Fruit fly (Drosophila melanogaster): Measurements from ENCODE around the gene mRpL11.

The mRpL11 gene

dm6 chr3R:14470630-14471029, 41.0 kb upstream of the mRpL11 start (continued):
- TF ChIP-seq nau (GFP tag; optimal IDR thresholded peaks at IDR 0.05) (no peak), Hr3 (GFP tag; optimal IDR thresholded peaks at IDR 0.05) (peak; percentile 31), Tbp (GFP tag; optimal IDR thresholded peaks at IDR 0.05) (no peak), CG2199 (GFP tag; IDR thresholded peaks at IDR 0.05) (no peak), Trl (optimal IDR thresholded peaks at IDR 0.05) (no peak), Trl (GFP tag; optimal IDR thresholded peaks at IDR 0.05) (no peak), CG14710 (tag; optimal IDR thresholded peaks at IDR 0.05) (peak; percentile 53), repo (GFP tag; optimal IDR thresholded peaks at IDR 0.05) (no peak), CG10462 (GFP tag; optimal IDR thresholded peaks at IDR 0.05) (no peak), Abd-B (GFP tag; optimal IDR thresholded peaks at IDR 0.05) (peak; percentile 15), mirr (GFP tag; optimal IDR thresholded peaks at IDR 0.05) (no peak), pnt (GFP tag; optimal IDR thresholded peaks at IDR 0.05) (peak; percentile 8), CG18011 (GFP tag; optimal IDR thresholded peaks at IDR 0.05) (no peak), nerfin-1 (tag; optimal IDR thresholded peaks at IDR 0.05) (peak; percentile 11), CG6254 (GFP tag; optimal IDR thresholded peaks at IDR 0.05) (no peak), Usf (GFP tag; optimal IDR thresholded peaks at IDR 0.05) (no peak), grn (GFP tag; optimal IDR thresholded peaks at IDR 0.05) (no peak), CG14667 (GFP tag; IDR thresholded peaks at IDR 0.05) (no peak), CG9797 (GFP tag; optimal IDR thresholded peaks at IDR 0.05) (no peak), CG2889 (GFP tag; IDR thresholded peaks at IDR 0.05) (no peak), CG13123 (GFP tag; optimal IDR thresholded peaks at IDR 0.05) (no peak), Dek (tag; optimal IDR thresholded peaks at IDR 0.05) (no peak), CG17359 (tag; optimal IDR thresholded peaks at IDR 0.05) (peak; percentile 34), D19B (GFP tag; optimal IDR thresholded peaks at IDR 0.05) (no peak), CG4707 (GFP tag; optimal IDR thresholded peaks at IDR 0.05) (no peak), Atf-2 (GFP tag; optimal IDR thresholded peaks at IDR 0.05) (no peak), CG4404 (GFP tag; IDR thresholded peaks at IDR 0.05) (0 out of 2 replicates have a peak, but pooled peaks have one; percentile 23), bbx (GFP tag; IDR thresholded peaks at IDR 0.05; ENCODE audit: partially characterized antibody) (no peak), schlank (tag; optimal IDR thresholded peaks at IDR 0.05) (no peak), Chrac-16 (GFP tag; optimal IDR thresholded peaks at IDR 0.05) (peak; percentile 56), Hr39 (optimal IDR thresholded peaks at IDR 0.05) (no peak), CG5180 (GFP tag; optimal IDR thresholded peaks at IDR 0.05) (no peak), Dfd (GFP tag; optimal IDR thresholded peaks at IDR 0.05) (no peak), CG7357 (GFP tag; IDR thresholded peaks at IDR 0.05) (no peak), CG6272 (GFP tag; IDR thresholded peaks at IDR 0.05) (no peak), Hr51 (GFP tag; optimal IDR thresholded peaks at IDR 0.05) (peak in 1 of 2 experiments; percentile 26), crp (GFP tag; optimal IDR thresholded peaks at IDR 0.05) (no peak), Lim3 (GFP tag; IDR thresholded peaks at IDR 0.05) (no peak), CG6854 (GFP tag; optimal IDR thresholded peaks at IDR 0.05) (no peak), tup (GFP tag; optimal IDR thresholded peaks at IDR 0.05) (no peak), CG15479 (GFP tag; optimal IDR thresholded peaks at IDR 0.05) (no peak), CG14441 (GFP tag; IDR thresholded peaks at IDR 0.05) (no peak), Dref (GFP tag; IDR thresholded peaks at IDR 0.05) (no peak), sd (tag; optimal IDR thresholded peaks at IDR 0.05) (no peak), CG6813 (GFP tag; optimal IDR thresholded peaks at IDR 0.05) (no peak), Scr (GFP tag; IDR thresholded peaks at IDR 0.05; ENCODE audit: partially characterized antibody) (no peak), ssp (GFP tag; IDR thresholded peaks at IDR 0.05) (no peak), Dip3 (GFP tag; optimal IDR thresholded peaks at IDR 0.05) (no peak), CG43689 (GFP tag; IDR thresholded peaks at IDR 0.05) (no peak), CG30403 (GFP tag; optimal IDR thresholded peaks at IDR 0.05) (peak; percentile 47), run (tag; optimal IDR thresholded peaks at IDR 0.05) (no peak), Antp (GFP tag; optimal IDR thresholded peaks at IDR 0.05) (no peak)

All from whole organism, embryonic.